Fruit fly (Drosophila melanogaster) whole organism: Measurements from ENCODE around the gene spz4.

Source experiments
- psq ChIP-seq: fragments of >200 bp; optimal IDR thresholded peaks from 2 replicates; lab custom pipeline; 2017
- usp ChIP-seq: fragments of >200 bp; optimal IDR thresholded peaks from 2 replicates; lab custom pipeline; 2017; ENCODE audit warnings: missing biosample characterization, missing genetic modification characterization, mixed read lengths

- TF ChIP-seq usp (GFP tag; lab: Kevin White, UChicago) (no peak), psq (lab: Kevin White, UChicago) (no peak)
Measured at dm6 chr2L:11455555-11456128, 45.9 kb upstream of the spz4 start.
